Worm (Caenorhabditis elegans): Measurements from ENCODE around the gene F47B8.3.

ce11 chrV:14314236-14314635, 8.6 kb downstream of the F47B8.3 start, which contains the start of gene F47B8.1:
- TF ChIP-seq npax-4 (tag; optimal IDR thresholded peaks at IDR 0.05) (no peak), sox-4 (tag; optimal IDR thresholded peaks at IDR 0.05) (no peak), ztf-16 (tag; optimal IDR thresholded peaks at IDR 0.05) (no peak), elt-2 (tag; optimal IDR thresholded peaks at IDR 0.05) (no peak), pag-3 (tag; optimal IDR thresholded peaks at IDR 0.05; ENCODE audit: borderline replicate concordance) (no peak), fkh-10 (GFP tag; optimal IDR thresholded peaks at IDR 0.05) (no peak), nhr-11 (tag; optimal IDR thresholded peaks at IDR 0.05) (no peak), hlh-8 (tag; optimal IDR thresholded peaks at IDR 0.05) (no peak), pqm-1 (tag; optimal IDR thresholded peaks at IDR 0.05) (no peak), pha-4 (tag; optimal IDR thresholded peaks at IDR 0.05) (no peak)

All from whole organism, late embryonic.